Worm (Caenorhabditis elegans) whole organism, L4 larva: ENCODE results near the gene stc-1.

Source experiments
- T20F7.1 ChIP-seq: fragments of 200-800 bp; sonication (Bioruptor generic); optimal IDR thresholded peaks from 2 replicates; lab custom pipeline; 2018; ENCODE audit warnings: mild to moderate bottlenecking, missing genetic modification characterization, missing compliant biosample characterization
- T26A8.4 ChIP-seq: fragments of 200-800 bp; sonication (Bioruptor generic); IDR thresholded peaks from 2 replicates; pipeline ENCODE4 v1.3.6; 2022; ENCODE audit warnings: missing genetic modification characterization, missing compliant biosample characterization
- Y48G9A.11 ChIP-seq: fragments of 200-800 bp; sonication (Bioruptor generic); IDR thresholded peaks from 2 replicates; pipeline ENCODE4 v1.3.6; 2022; ENCODE audit warnings: missing genetic modification reagents, missing genetic modification characterization, missing compliant biosample characterization
- Y5F2A.4 ChIP-seq: fragments of 200-800 bp; sonication (Bioruptor generic); optimal IDR thresholded peaks from 2 replicates; lab custom pipeline; 2018; ENCODE audit warnings: mild to moderate bottlenecking, missing genetic modification characterization, missing compliant biosample characterization
- ZK546.5 ChIP-seq, 2 experiments: sonication (generic microtip); optimal IDR thresholded peaks; 2 replicates each; lab custom pipeline; 2017; ENCODE audit warnings: missing biosample characterization in 2 of 2, missing genetic modification characterization in 2 of 2
- aha-1 ChIP-seq: fragments of 150-350 bp; peaks from one replicate; lab custom pipeline; 2014; ENCODE audit warnings: missing biosample characterization, missing genetic modification characterization
- ama-1 ChIP-seq: fragments of 150-350 bp; optimal IDR thresholded peaks from 2 replicates; lab custom pipeline; 2014; ENCODE audit warnings: inconsistent platforms, mixed read lengths
- arid-1 ChIP-seq: fragments of 200-800 bp; sonication (Bioruptor generic); conservative IDR thresholded peaks from 2 replicates; pipeline ENCODE4 v1.3.6; 2022; ENCODE audit warnings: missing genetic modification reagents, missing genetic modification characterization, missing compliant biosample characterization
- ceh-28 ChIP-seq: fragments of 150-350 bp; optimal IDR thresholded peaks from 2 replicates; lab custom pipeline; 2014; ENCODE audit warnings: missing biosample characterization, missing genetic modification reagents, missing genetic modification characterization
- ceh-32 ChIP-seq: sonication (generic microtip); optimal IDR thresholded peaks from 2 replicates; lab custom pipeline; 2016; ENCODE audit warnings: mild to moderate bottlenecking, missing genetic modification characterization, missing compliant biosample characterization; ENCODE audit not compliant: poor library complexity
- ceh-82 ChIP-seq: sonication (generic microtip); optimal IDR thresholded peaks from 2 replicates; lab custom pipeline; 2017; ENCODE audit warnings: missing biosample characterization, missing genetic modification characterization
- ctbp-1 ChIP-seq: fragments of 200-800 bp; sonication (Bioruptor generic); IDR thresholded peaks from 2 replicates; pipeline ENCODE4 v1.3.6; 2022; ENCODE audit warnings: missing genetic modification reagents, missing genetic modification characterization, missing compliant biosample characterization
- daf-12 ChIP-seq: fragments of 150-350 bp; optimal IDR thresholded peaks from 2 replicates; lab custom pipeline; 2014; ENCODE audit warnings: missing biosample characterization, missing genetic modification reagents, missing genetic modification characterization
- daf-16 ChIP-seq, 3 experiments: sonication (generic microtip); optimal IDR thresholded peaks; 2 replicates each; lab custom pipeline; 2016 to 2017; ENCODE audit warnings: missing genetic modification characterization in 3 of 3, missing genetic modification reagents in 3 of 3, mild to moderate bottlenecking in 2 of 3, missing compliant biosample characterization in 2 of 3, missing biosample characterization in 1 of 3, moderate library complexity in 1 of 3
- dmd-6 ChIP-seq: fragments of 200-800 bp; sonication (Bioruptor generic); IDR thresholded peaks from 2 replicates; pipeline ENCODE4 v1.3.6; 2022; ENCODE audit warnings: missing genetic modification reagents, missing genetic modification characterization, missing compliant biosample characterization
- dve-1 ChIP-seq: sonication (generic microtip); optimal IDR thresholded peaks from 2 replicates; lab custom pipeline; 2017; ENCODE audit warnings: antibody characterized with exemption, mild to moderate bottlenecking, missing genetic modification characterization, missing compliant biosample characterization; ENCODE audit not compliant: insufficient read depth
- fkh-10 ChIP-seq: fragments of 150-350 bp; optimal IDR thresholded peaks from 2 replicates; lab custom pipeline; 2014; ENCODE audit warnings: missing biosample characterization, missing genetic modification reagents, missing genetic modification characterization
- fos-1 ChIP-seq: fragments of 150-350 bp; optimal IDR thresholded peaks from 2 replicates; lab custom pipeline; 2014; ENCODE audit warnings: missing biosample characterization, missing genetic modification characterization
- gei-8 ChIP-seq: fragments of 200-800 bp; sonication (Bioruptor generic); optimal IDR thresholded peaks from 2 replicates; lab custom pipeline; 2018; ENCODE audit warnings: mild to moderate bottlenecking, missing genetic modification characterization, missing compliant biosample characterization
- hif-1 ChIP-seq, 2 experiments: sonication (generic microtip); optimal IDR thresholded peaks; 2 replicates each; lab custom pipeline; 2016 to 2017; ENCODE audit warnings: missing compliant biosample characterization in 2 of 2, missing genetic modification characterization in 2 of 2, missing genetic modification reagents in 2 of 2, missing genotype in 2 of 2, mild to moderate bottlenecking in 1 of 2
- hlh-11 ChIP-seq: fragments of 200-800 bp; sonication (Bioruptor generic); optimal IDR thresholded peaks from 2 replicates; lab custom pipeline; 2018; ENCODE audit warnings: mild to moderate bottlenecking, missing genetic modification characterization, missing compliant biosample characterization
- hlh-30 ChIP-seq: sonication (generic microtip); optimal IDR thresholded peaks from 2 replicates; lab custom pipeline; 2017; ENCODE audit warnings: antibody characterized with exemption, mild to moderate bottlenecking, missing genetic modification characterization, missing compliant biosample characterization; ENCODE audit not compliant: insufficient read depth
- lin-29 ChIP-seq: fragments of 200-800 bp; sonication (Bioruptor generic); IDR thresholded peaks from 2 replicates; pipeline ENCODE4 v1.3.6; 2022; ENCODE audit warnings: missing genetic modification reagents, missing genetic modification characterization, missing compliant biosample characterization
- lsy-2 ChIP-seq, 2 experiments: fragments of 150-350 bp in 1 of 2; sonication (generic microtip) in 1 of 2; optimal IDR thresholded peaks; 2 replicates each; lab custom pipeline; 2014 to 2017; ENCODE audit warnings: missing biosample characterization in 2 of 2, missing genetic modification characterization in 2 of 2
- mdl-1 ChIP-seq, 2 experiments: fragments of 150-350 bp in 1 of 2; sonication (generic microtip) in 1 of 2; optimal IDR thresholded peaks; 2 replicates each; lab custom pipeline; 2014 to 2017; ENCODE audit warnings: missing biosample characterization in 2 of 2, missing genetic modification characterization in 2 of 2
- mep-1 ChIP-seq: fragments of 150-350 bp; sonication (generic microtip); optimal IDR thresholded peaks from 3 replicates; lab custom pipeline; 2014; ENCODE audit warnings: missing biosample characterization, missing genetic modification characterization
- mxl-2 ChIP-seq: fragments of 200-800 bp; sonication (Bioruptor generic); conservative IDR thresholded peaks from 2 replicates; pipeline ENCODE4 v1.3.6; 2022; ENCODE audit warnings: missing genetic modification reagents, missing genetic modification characterization, missing compliant biosample characterization
- mxl-3 ChIP-seq: fragments of 200-800 bp; sonication (Bioruptor generic); optimal IDR thresholded peaks from 2 replicates; lab custom pipeline; 2018; ENCODE audit warnings: mild to moderate bottlenecking, missing genetic modification characterization, missing compliant biosample characterization
- nhr-11 ChIP-seq: fragments of 150-350 bp; optimal IDR thresholded peaks from 2 replicates; lab custom pipeline; 2014; ENCODE audit warnings: missing biosample characterization, missing genetic modification characterization
- nhr-25 ChIP-seq: sonication (generic microtip); optimal IDR thresholded peaks from 2 replicates; lab custom pipeline; 2017; ENCODE audit warnings: missing genetic modification characterization, mild to moderate bottlenecking, missing compliant biosample characterization, antibody characterized with exemption, moderate library complexity, borderline replicate concordance; ENCODE audit not compliant: insufficient read depth
- nhr-28 ChIP-seq: fragments of 150-350 bp; optimal IDR thresholded peaks from 2 replicates; lab custom pipeline; 2014; ENCODE audit warnings: missing biosample characterization, missing genetic modification characterization
- nhr-42 ChIP-seq: fragments of 200-800 bp; sonication (Bioruptor generic); IDR thresholded peaks from 2 replicates; pipeline ENCODE4 v1.3.6; 2022; ENCODE audit warnings: missing genetic modification characterization, missing compliant biosample characterization
- nhr-48 ChIP-seq: sonication (generic microtip); optimal IDR thresholded peaks from 2 replicates; lab custom pipeline; 2016; ENCODE audit warnings: mild to moderate bottlenecking, missing genetic modification characterization, missing compliant biosample characterization
- pqm-1 ChIP-seq: sonication (generic microtip); optimal IDR thresholded peaks from 2 replicates; lab custom pipeline; 2017; ENCODE audit warnings: missing biosample characterization, missing genetic modification characterization
- rbr-2 ChIP-seq: sonication (generic microtip); optimal IDR thresholded peaks from 2 replicates; lab custom pipeline; 2016; ENCODE audit warnings: missing genotype, missing genetic modification characterization, missing compliant biosample characterization
- sdz-12 ChIP-seq: fragments of 200-800 bp; sonication (Bioruptor generic); optimal IDR thresholded peaks from 2 replicates; lab custom pipeline; 2018; ENCODE audit warnings: mild to moderate bottlenecking, missing genetic modification characterization, missing compliant biosample characterization
- tra-1 ChIP-seq: fragments of 200-800 bp; sonication (Bioruptor generic); IDR thresholded peaks from 2 replicates; pipeline ENCODE4 v1.3.6; 2022; ENCODE audit warnings: missing genetic modification reagents, missing genetic modification characterization, missing compliant biosample characterization
- zag-1 ChIP-seq: fragments of 150-350 bp; optimal IDR thresholded peaks from 2 replicates; lab custom pipeline; 2014; ENCODE audit warnings: missing biosample characterization, missing genetic modification characterization
- zfp-2 ChIP-seq: sonication (generic microtip); optimal IDR thresholded peaks from 2 replicates; lab custom pipeline; 2016; ENCODE audit warnings: mild to moderate bottlenecking, missing genetic modification characterization, missing compliant biosample characterization
- ztf-11 ChIP-seq: fragments of 150-350 bp; optimal IDR thresholded peaks from 2 replicates; lab custom pipeline; 2014; ENCODE audit warnings: missing biosample characterization, missing genetic modification characterization

stc-1 gene

DNA sequence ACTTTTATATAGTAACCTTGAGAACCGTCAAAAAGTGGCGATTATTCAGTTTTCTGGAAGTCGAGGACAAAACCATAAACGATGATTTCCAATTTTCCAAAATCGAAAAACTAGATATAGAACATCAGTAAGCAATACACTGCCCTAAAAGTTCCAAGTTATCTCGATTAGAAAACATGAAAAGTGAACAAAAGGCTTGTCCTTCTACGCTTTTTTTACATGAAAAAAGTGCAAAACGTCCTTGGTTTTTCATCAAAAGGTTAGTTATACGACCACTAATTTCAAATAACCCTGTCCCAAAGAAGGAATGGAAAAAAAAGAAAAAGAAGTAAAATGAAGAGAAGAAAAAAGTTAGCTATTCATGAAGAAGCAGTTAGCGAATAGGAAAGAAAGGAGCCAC, 20.0 kb upstream of the stc-1 start:
- no peak for TF ChIP-seq daf-12 (tag; lab: Kevin White, UChicago)
- TF ChIP-seq aha-1 (tag; lab: Kevin White, UChicago) = peak; percentile 73
- TF ChIP-seq nhr-25 (tag; lab: Kevin White, UChicago) = peak; percentile 51
- no peak for TF ChIP-seq ceh-28 (tag; lab: Kevin White, UChicago)
- no peak for TF ChIP-seq tra-1 (GFP tag; lab: Robert Waterston, UW)
- TF ChIP-seq, all 104 proteins: peak for 2

- TF ChIP-seq nhr-11 (tag; lab: Kevin White, UChicago) (no peak), nhr-48 (tag; lab: Kevin White, UChicago) (peak; percentile 51), Y48G9A.11 (GFP tag; lab: Robert Waterston, UW) (no peak), dve-1 (peak; percentile 31), Y5F2A.4 (GFP tag; lab: Kevin White, UChicago) (no peak), fkh-10 (GFP tag; lab: Kevin White, UChicago) (no peak), hlh-30 (tag; lab: Kevin White, UChicago) (peak; percentile 57), daf-16 (GFP tag; optimal IDR thresholded peaks at IDR 0.05; lab: Kevin White, UChicago) (peak in 1 of 2 experiments; percentile 57), daf-16 (tag; optimal IDR thresholded peaks at IDR 0.05; lab: Kevin White, UChicago) (no peak), T20F7.1 (no peak), ZK546.5 (tag; optimal IDR thresholded peaks at IDR 0.05; lab: Kevin White, UChicago) (no peak), lin-29 (GFP tag; lab: Robert Waterston, UW) (no peak), fos-1 (tag; lab: Kevin White, UChicago) (no peak), mxl-2 (GFP tag; lab: Robert Waterston, UW) (no peak), zfp-2 (tag; lab: Kevin White, UChicago) (no peak), hlh-11 (tag; lab: Kevin White, UChicago) (peak; percentile 65), sdz-12 (GFP tag; lab: Kevin White, UChicago) (no peak), nhr-28 (tag; lab: Kevin White, UChicago) (peak; percentile 16), daf-12 (tag; lab: Kevin White, UChicago) (no peak), T26A8.4 (GFP tag; lab: Robert Waterston, UW) (peak; percentile 83; the same call in 1 of the 2 replicates), mep-1 (tag; lab: Kevin White, UChicago) (peak; percentile 53), mxl-3 (GFP tag; lab: Kevin White, UChicago) (peak; percentile 4), nhr-42 (no peak), lsy-2 (tag; optimal IDR thresholded peaks at IDR 0.05; lab: Kevin White, UChicago) (peak in 1 of 2 experiments; percentile 45), ztf-11 (tag; lab: Kevin White, UChicago) (no peak), ctbp-1 (GFP tag; lab: Robert Waterston, UW) (peak; percentile 43; the same call in 1 of the 2 replicates), zag-1 (tag; lab: Kevin White, UChicago) (no peak), ama-1 (lab: Kevin White, UChicago) (no peak), rbr-2 (peak; percentile 18), mdl-1 (tag; optimal IDR thresholded peaks at IDR 0.05; lab: Kevin White, UChicago) (peak in 1 of 2 experiments; percentile 55), pqm-1 (no peak), hif-1 (tag; optimal IDR thresholded peaks at IDR 0.05; lab: Kevin White, UChicago) (peak in 1 of 2 experiments; percentile 24), ceh-32 (tag; lab: Kevin White, UChicago) (no peak), ceh-82 (no peak), dmd-6 (no peak), arid-1 (GFP tag; lab: Robert Waterston, UW) (no peak), gei-8 (GFP tag; lab: Kevin White, UChicago) (no peak)
These were observed 19.2 kb upstream of the stc-1 start, which contains the start of gene F54C9.11 for ce11 chrII:8585036-8585627. TSS of gene F54C9.11 (minus strand) at chrII:8585086.
